Fruit fly (Drosophila melanogaster) whole organism, embryonic: Measurements from ENCODE around the gene CG17154.

Source experiments
- Asciz ChIP-seq: fragments of 200-800 bp; sonication (Bioruptor generic); optimal IDR thresholded peaks from 2 replicates; lab custom pipeline; 2017; ENCODE audit warnings: missing biosample characterization, mild to moderate bottlenecking, missing genetic modification characterization, missing genetic modification reagents
- CG11093 ChIP-seq: fragments of 200-800 bp; sonication (Bioruptor generic); IDR thresholded peaks from 3 replicates; pipeline ENCODE4 v1.3.6; 2022; ENCODE audit warnings: missing biosample characterization, missing genetic modification characterization
- CG12391 ChIP-seq: fragments of 200-800 bp; sonication (Bioruptor generic); optimal IDR thresholded peaks from 3 replicates; lab custom pipeline; 2018; ENCODE audit warnings: missing biosample characterization, mild to moderate bottlenecking, missing genetic modification characterization, moderate library complexity
- CG12942 ChIP-seq: fragments of 200-800 bp; sonication (Bioruptor generic); optimal IDR thresholded peaks from 3 replicates; lab custom pipeline; 2016; ENCODE audit warnings: missing biosample characterization, missing genetic modification characterization
- CG15269 ChIP-seq: fragments of 200-800 bp; sonication (Bioruptor generic); optimal IDR thresholded peaks from 2 replicates; lab custom pipeline; 2018; ENCODE audit warnings: missing biosample characterization, mild to moderate bottlenecking, missing genetic modification characterization, moderate library complexity
- CG17802 ChIP-seq: fragments of 200-800 bp; sonication (Bioruptor generic); optimal IDR thresholded peaks from 2 replicates; lab custom pipeline; 2018; ENCODE audit warnings: missing biosample characterization, mild to moderate bottlenecking, missing genetic modification characterization, moderate library complexity
- CG2116 ChIP-seq: fragments of 200-800 bp; sonication (Bioruptor generic); optimal IDR thresholded peaks from 3 replicates; lab custom pipeline; 2018; ENCODE audit warnings: missing biosample characterization, mild to moderate bottlenecking, missing genetic modification characterization
- CG31365 ChIP-seq: fragments of 200-800 bp; sonication (Bioruptor generic); optimal IDR thresholded peaks from 2 replicates; lab custom pipeline; 2018; ENCODE audit warnings: missing biosample characterization, mild to moderate bottlenecking, missing genetic modification characterization
- CG3163 ChIP-seq: fragments of 200-800 bp; sonication (Bioruptor generic); optimal IDR thresholded peaks from 3 replicates; lab custom pipeline; 2016; ENCODE audit warnings: missing biosample characterization, missing genetic modification characterization
- CG32767 ChIP-seq: fragments of 200-800 bp; sonication (Bioruptor generic); IDR thresholded peaks from 2 replicates; pipeline ENCODE4 v1.3.6; 2022; ENCODE audit warnings: missing biosample characterization, missing genetic modification characterization
- CG4820 ChIP-seq: fragments of 200-800 bp; sonication (Bioruptor generic); optimal IDR thresholded peaks from 3 replicates; lab custom pipeline; 2016; ENCODE audit warnings: missing biosample characterization, missing genetic modification characterization
- CG4854 ChIP-seq: fragments of 200-800 bp; sonication (Bioruptor generic); optimal IDR thresholded peaks from 2 replicates; lab custom pipeline; 2016; ENCODE audit warnings: missing biosample characterization, missing genetic modification characterization, inconsistent platforms
- CG7928 ChIP-seq: fragments of 200-800 bp; sonication (Bioruptor generic); optimal IDR thresholded peaks from 2 replicates; lab custom pipeline; 2017; ENCODE audit warnings: missing biosample characterization, mild to moderate bottlenecking, missing genetic modification characterization
- CG8089 ChIP-seq: fragments of 200-800 bp; sonication (Bioruptor generic); optimal IDR thresholded peaks from 3 replicates; lab custom pipeline; 2016; ENCODE audit warnings: missing biosample characterization, missing genetic modification characterization
- CG8281 ChIP-seq: fragments of 200-800 bp; sonication (Bioruptor generic); optimal IDR thresholded peaks from 2 replicates; lab custom pipeline; 2018; ENCODE audit warnings: missing biosample characterization, mild to moderate bottlenecking, missing genetic modification characterization, moderate library complexity
- CG8359 ChIP-seq: fragments of 200-800 bp; sonication (Bioruptor generic); optimal IDR thresholded peaks from 2 replicates; lab custom pipeline; 2017; ENCODE audit warnings: missing biosample characterization, mild to moderate bottlenecking, missing genetic modification characterization, borderline replicate concordance
- CG9727 ChIP-seq: fragments of 200-800 bp; sonication (Bioruptor generic); optimal IDR thresholded peaks from 3 replicates; lab custom pipeline; 2017; ENCODE audit warnings: missing biosample characterization, mild to moderate bottlenecking, missing genetic modification characterization
- CkIIα-i1 ChIP-seq: fragments of 200-800 bp; sonication (Bioruptor generic); IDR thresholded peaks from 2 replicates; pipeline ENCODE4 v1.3.6; 2022; ENCODE audit warnings: missing biosample characterization, missing genetic modification characterization
- D19B ChIP-seq: fragments of 200-800 bp; sonication (Bioruptor generic); optimal IDR thresholded peaks from 2 replicates; lab custom pipeline; 2017; ENCODE audit warnings: missing biosample characterization, mild to moderate bottlenecking, missing genetic modification characterization
- Dbx ChIP-seq: fragments of 200-800 bp; sonication (Bioruptor generic); IDR thresholded peaks from 3 replicates; pipeline ENCODE4 v1.3.6; 2022; ENCODE audit warnings: missing biosample characterization, missing genetic modification characterization
- Dfd ChIP-seq, 2 experiments: fragments of >200 bp; optimal IDR thresholded peaks; 2 replicates each; lab custom pipeline; 2017; ENCODE audit warnings: missing biosample characterization in 2 of 2, missing genetic modification characterization in 2 of 2
- Gug ChIP-seq: fragments of 200-800 bp; sonication (Bioruptor generic); IDR thresholded peaks from 4 replicates; pipeline ENCODE4 v1.3.6; 2022; ENCODE audit warnings: missing biosample characterization, missing genetic modification characterization
- Opbp ChIP-seq: fragments of 200-800 bp; sonication (Bioruptor generic); IDR thresholded peaks from 3 replicates; pipeline ENCODE4 v1.3.6; 2022; ENCODE audit warnings: missing biosample characterization, missing genetic modification characterization; ENCODE audit not compliant: partially characterized antibody
- YL-1 ChIP-seq: fragments of 200-800 bp; sonication (Bioruptor generic); optimal IDR thresholded peaks from 3 replicates; lab custom pipeline; 2017; ENCODE audit warnings: missing biosample characterization, mild to moderate bottlenecking, missing genetic modification characterization
- al ChIP-seq: fragments of 200-800 bp; sonication (Bioruptor generic); IDR thresholded peaks from 2 replicates; pipeline ENCODE4 v1.3.6; 2022; ENCODE audit warnings: missing biosample characterization, missing genetic modification characterization
- ase ChIP-seq: fragments of 200-800 bp; sonication (Bioruptor generic); IDR thresholded peaks from 3 replicates; pipeline ENCODE4 v1.3.6; 2022; ENCODE audit warnings: missing biosample characterization, missing genetic modification characterization
- cato ChIP-seq: fragments of 200-800 bp; sonication (Bioruptor generic); optimal IDR thresholded peaks from 2 replicates; lab custom pipeline; 2016; ENCODE audit warnings: missing biosample characterization, missing genetic modification characterization, borderline replicate concordance
- chinmo ChIP-seq: fragments of 200-800 bp; sonication (Bioruptor generic); IDR thresholded peaks from 4 replicates; pipeline ENCODE4 v1.3.6; 2022; ENCODE audit warnings: missing biosample characterization, missing genetic modification characterization; ENCODE audit not compliant: partially characterized antibody
- dati ChIP-seq: fragments of 200-800 bp; sonication (Bioruptor generic); IDR thresholded peaks from 2 replicates; pipeline ENCODE4 v1.3.6; 2022; ENCODE audit warnings: missing biosample characterization, missing genetic modification characterization
- dmrt99B ChIP-seq: fragments of 200-800 bp; sonication (Bioruptor generic); optimal IDR thresholded peaks from 2 replicates; lab custom pipeline; 2018; ENCODE audit warnings: missing biosample characterization, mild to moderate bottlenecking, missing genetic modification characterization, moderate library complexity
- emc ChIP-seq: fragments of 200-800 bp; sonication (Bioruptor generic); optimal IDR thresholded peaks from 2 replicates; lab custom pipeline; 2016; ENCODE audit warnings: missing biosample characterization, missing genetic modification characterization
- ems ChIP-seq: fragments of 200-800 bp; sonication (Bioruptor generic); optimal IDR thresholded peaks from 3 replicates; lab custom pipeline; 2016; ENCODE audit warnings: missing biosample characterization, missing genetic modification characterization
- ewg ChIP-seq: fragments of 200-800 bp; sonication (Bioruptor generic); optimal IDR thresholded peaks from 3 replicates; lab custom pipeline; 2017; ENCODE audit warnings: mild to moderate bottlenecking, missing biosample characterization, missing genetic modification reagents, missing genetic modification characterization
- fu2 ChIP-seq: fragments of 200-800 bp; sonication (Bioruptor generic); optimal IDR thresholded peaks from 2 replicates; lab custom pipeline; 2016; ENCODE audit warnings: missing biosample characterization, missing genetic modification characterization
- gce ChIP-seq: fragments of 200-800 bp; sonication (Bioruptor generic); IDR thresholded peaks from 3 replicates; pipeline ENCODE4 v1.3.6; 2022; ENCODE audit warnings: missing biosample characterization, missing genetic modification characterization
- gcm2 ChIP-seq: fragments of 200-800 bp; sonication (Bioruptor generic); optimal IDR thresholded peaks from 2 replicates; lab custom pipeline; 2016; ENCODE audit warnings: missing biosample characterization, missing genetic modification characterization
- hb ChIP-seq: fragments of 200-800 bp; sonication (Bioruptor generic); IDR thresholded peaks from 3 replicates; pipeline ENCODE4 v1.3.6; 2022; ENCODE audit warnings: missing biosample characterization, missing genetic modification characterization; ENCODE audit not compliant: partially characterized antibody
- hbn ChIP-seq: fragments of 200-800 bp; sonication (Bioruptor generic); IDR thresholded peaks from 2 replicates; pipeline ENCODE4 v1.3.6; 2022; ENCODE audit warnings: missing biosample characterization, missing genetic modification characterization; ENCODE audit not compliant: partially characterized antibody
- kah ChIP-seq: fragments of 200-800 bp; sonication (Bioruptor generic); optimal IDR thresholded peaks from 2 replicates; lab custom pipeline; 2018; ENCODE audit warnings: missing biosample characterization, mild to moderate bottlenecking, missing genetic modification characterization
- lmd ChIP-seq: fragments of 200-800 bp; sonication (Bioruptor generic); IDR thresholded peaks from 2 replicates; pipeline ENCODE4 v1.3.6; 2022; ENCODE audit warnings: missing biosample characterization, missing genetic modification characterization
- nerfin-2 ChIP-seq: fragments of 200-800 bp; sonication (Bioruptor generic); IDR thresholded peaks from 2 replicates; pipeline ENCODE4 v1.3.6; 2022; ENCODE audit warnings: missing biosample characterization, missing genetic modification characterization; ENCODE audit not compliant: partially characterized antibody
- p53 ChIP-seq: fragments of 200-800 bp; sonication (Bioruptor generic); optimal IDR thresholded peaks from 2 replicates; lab custom pipeline; 2016; ENCODE audit warnings: missing biosample characterization, missing genetic modification characterization
- row ChIP-seq: fragments of 200-800 bp; sonication (Bioruptor generic); IDR thresholded peaks from 3 replicates; pipeline ENCODE4 v1.3.6; 2022; ENCODE audit warnings: missing biosample characterization, missing genetic modification characterization
- sens-2 ChIP-seq: fragments of 200-800 bp; sonication (Bioruptor generic); IDR thresholded peaks from 2 replicates; pipeline ENCODE4 v1.3.6; 2022; ENCODE audit warnings: missing biosample characterization, missing genetic modification characterization
- slp2 ChIP-seq: fragments of 200-800 bp; sonication (Bioruptor generic); optimal IDR thresholded peaks from 2 replicates; lab custom pipeline; 2016; ENCODE audit warnings: missing biosample characterization, missing genetic modification characterization
- sqz ChIP-seq: fragments of 200-800 bp; sonication (Bioruptor generic); optimal IDR thresholded peaks from 3 replicates; lab custom pipeline; 2018; ENCODE audit warnings: missing biosample characterization, mild to moderate bottlenecking, missing genetic modification characterization
- tna ChIP-seq: fragments of 200-800 bp; sonication (Bioruptor generic); IDR thresholded peaks from 2 replicates; pipeline ENCODE4 v1.3.6; 2022; ENCODE audit warnings: missing biosample characterization, missing genetic modification characterization; ENCODE audit not compliant: partially characterized antibody
- tx ChIP-seq: fragments of 200-800 bp; sonication (Bioruptor generic); optimal IDR thresholded peaks from 2 replicates; lab custom pipeline; 2016; ENCODE audit warnings: missing biosample characterization, missing genetic modification characterization
- yki ChIP-seq: fragments of >200 bp; optimal IDR thresholded peaks from 3 replicates; lab custom pipeline; 2018
- zen2 ChIP-seq: fragments of 200-800 bp; sonication (Bioruptor generic); IDR thresholded peaks from 3 replicates; pipeline ENCODE4 v1.3.6; 2022; ENCODE audit warnings: missing biosample characterization, missing genetic modification characterization; ENCODE audit not compliant: partially characterized antibody

CG17154 gene

DNA sequence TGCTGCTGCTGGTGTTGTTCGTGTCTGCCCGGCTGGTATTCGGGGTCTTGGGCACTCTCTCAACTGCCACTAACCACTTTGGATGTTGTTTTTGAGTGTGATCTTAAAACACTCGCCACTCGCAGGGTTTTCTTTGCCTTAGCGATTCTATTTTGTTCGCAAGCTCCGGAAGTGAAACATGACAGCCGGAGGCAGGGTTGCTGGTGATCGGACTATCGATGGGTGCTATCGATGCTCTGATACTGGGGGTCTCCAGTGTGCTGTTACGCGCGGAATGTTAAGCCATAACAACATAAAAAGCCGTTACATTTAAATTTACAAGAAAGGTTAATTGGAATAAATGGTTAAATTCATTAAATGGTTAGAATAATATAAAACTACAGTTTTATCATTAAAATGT is 36.5 kb downstream of the CG17154 start, which contains the start of gene yps (continued):
- TF ChIP-seq Dbx (GFP tag; lab: Robert Waterston, UW), result peak; percentile 92
- peak; percentile 86 for TF ChIP-seq emc (GFP tag; lab: Kevin White, UChicago)
- peak; percentile 72 for TF ChIP-seq gcm2 (GFP tag; lab: Kevin White, UChicago)
- TF ChIP-seq yki (lab: Kevin White, UChicago), result no peak
- TF ChIP-seq CG17802 (tag; lab: Kevin White, UChicago), result peak; percentile 84
- peak; percentile 92 for TF ChIP-seq dati (GFP tag; lab: Robert Waterston, UW)
- TF ChIP-seq cato (GFP tag; lab: Kevin White, UChicago), result peak; percentile 87
- peak; percentile 67 for TF ChIP-seq CG4820 (GFP tag; lab: Kevin White, UChicago)
- peak; percentile 92 for TF ChIP-seq CG4854 (GFP tag; lab: Kevin White, UChicago)
- TF ChIP-seq hbn (GFP tag; lab: Robert Waterston, UW), result peak; percentile 67
- peak; percentile 94 for TF ChIP-seq kah (GFP tag; lab: Kevin White, UChicago)
- TF ChIP-seq hb, result no peak
- peak; percentile 52; the same call in 2 of the 3 replicates for TF ChIP-seq row
- peak; percentile 93 for TF ChIP-seq slp2 (GFP tag; lab: Kevin White, UChicago)
- no peak; the same call in 1 of the 3 replicates for TF ChIP-seq zen2 (GFP tag; lab: Robert Waterston, UW)
- TF ChIP-seq CG8281 (tag; lab: Kevin White, UChicago), result peak; percentile 68
- TF ChIP-seq tx, result peak; percentile 69
- TF ChIP-seq CG8089 (GFP tag; lab: Kevin White, UChicago), result peak; percentile 94
- peak; percentile 42; the same call in 1 of the 2 replicates for TF ChIP-seq tna (GFP tag; lab: Robert Waterston, UW)
- no peak for TF ChIP-seq chinmo (GFP tag; lab: Robert Waterston, UW)
- TF ChIP-seq gce, result peak; percentile 95; the same call in 2 of the 3 replicates
- TF ChIP-seq Opbp (GFP tag; lab: Robert Waterston, UW), result peak; percentile 84
- TF ChIP-seq sqz, result peak; percentile 91
- peak; percentile 99 for TF ChIP-seq CG2116
- peak; percentile 81 for TF ChIP-seq D19B (GFP tag; lab: Kevin White, UChicago)
- TF ChIP-seq lmd (GFP tag; lab: Robert Waterston, UW), result peak; percentile 69; the same call in 1 of the 2 replicates
- peak; percentile 85 for TF ChIP-seq CG3163 (GFP tag; lab: Kevin White, UChicago)
- TF ChIP-seq CG12942 (GFP tag; lab: Kevin White, UChicago), result peak; percentile 84
- peak; percentile 73 for TF ChIP-seq al (GFP tag; lab: Robert Waterston, UW)
- TF ChIP-seq ewg, result peak; percentile 87
- peak; percentile 94 for TF ChIP-seq sens-2 (GFP tag; lab: Robert Waterston, UW)
- peak; percentile 94 for TF ChIP-seq CG12391 (tag; lab: Kevin White, UChicago)
- peak; percentile 89 for TF ChIP-seq CG15269 (tag; lab: Kevin White, UChicago)
- TF ChIP-seq CG31365 (tag; lab: Kevin White, UChicago), result peak; percentile 90
- TF ChIP-seq Asciz (GFP tag; lab: Kevin White, UChicago), result peak; percentile 95
- peak; percentile 98 for TF ChIP-seq YL-1 (GFP tag; lab: Kevin White, UChicago)
- peak; percentile 52; the same call in 2 of the 4 replicates for TF ChIP-seq Gug (GFP tag; lab: Robert Waterston, UW)
- 0 out of 3 replicates have a peak, but pooled peaks have one; percentile 8 for TF ChIP-seq CG11093
- peak; percentile 78 for TF ChIP-seq CG7928 (GFP tag; lab: Kevin White, UChicago)
- TF ChIP-seq fu2 (GFP tag; lab: Kevin White, UChicago), result peak; percentile 83
- peak; percentile 72 for TF ChIP-seq CG32767 (GFP tag; lab: Robert Waterston, UW)
- TF ChIP-seq CkIIα-i1, result peak; percentile 62; the same call in 1 of the 2 replicates
- TF ChIP-seq Dfd (GFP tag; optimal IDR thresholded peaks at IDR 0.05; lab: Kevin White, UChicago), result no peak
- TF ChIP-seq p53 (GFP tag; lab: Kevin White, UChicago), result peak; percentile 95
- TF ChIP-seq dmrt99B (tag; lab: Kevin White, UChicago), result peak; percentile 81
- TF ChIP-seq ems (GFP tag; lab: Kevin White, UChicago), result peak; percentile 83
- peak; percentile 88 for TF ChIP-seq ase (GFP tag; lab: Robert Waterston, UW)
- TF ChIP-seq CG8359, result peak; percentile 83
- TF ChIP-seq nerfin-2 (GFP tag; lab: Robert Waterston, UW), result 0 out of 2 replicates have a peak, but pooled peaks have one; percentile 24
- peak; percentile 97 for TF ChIP-seq CG9727 (GFP tag; lab: Kevin White, UChicago)
